Worm (Caenorhabditis elegans) whole organism, early embryonic: ENCODE measurements around the gene ZK930.6.

Source experiments
- B0310.2 ChIP-seq: sonication (generic microtip); optimal IDR thresholded peaks from 2 replicates; lab custom pipeline; 2016; ENCODE audit warnings: mild to moderate bottlenecking, missing genetic modification characterization, missing compliant biosample characterization
- ama-1 ChIP-seq: fragments of 150-350 bp; optimal IDR thresholded peaks from 2 replicates; lab custom pipeline; 2014
- ceh-36 ChIP-seq: sonication (generic microtip); optimal IDR thresholded peaks from 2 replicates; lab custom pipeline; 2016; ENCODE audit warnings: missing genetic modification characterization, inconsistent platforms, missing compliant biosample characterization
- ets-7 ChIP-seq: sonication (generic microtip); optimal IDR thresholded peaks from 2 replicates; lab custom pipeline; 2016; ENCODE audit warnings: missing genotype, missing genetic modification characterization, missing compliant biosample characterization
- flt-1 ChIP-seq: fragments of 200-800 bp; sonication (Bioruptor generic); IDR thresholded peaks from 2 replicates; pipeline ENCODE4 v1.3.6; 2022; ENCODE audit warnings: missing genetic modification characterization, missing compliant biosample characterization
- hmg-4 ChIP-seq: fragments of 200-800 bp; sonication (Bioruptor generic); optimal IDR thresholded peaks from 2 replicates; lab custom pipeline; 2018; ENCODE audit warnings: mild to moderate bottlenecking, missing genetic modification characterization, missing compliant biosample characterization
- pes-1 ChIP-seq: fragments of 200-800 bp; sonication (Bioruptor generic); IDR thresholded peaks from 2 replicates; pipeline ENCODE4 v1.3.6; 2022; ENCODE audit warnings: missing genetic modification reagents, missing genetic modification characterization, missing compliant biosample characterization
- scrt-1 ChIP-seq: fragments of 200-800 bp; sonication (Bioruptor generic); IDR thresholded peaks from 2 replicates; pipeline ENCODE4 v1.3.6; 2022; ENCODE audit warnings: missing genetic modification characterization, missing compliant biosample characterization

DNA sequence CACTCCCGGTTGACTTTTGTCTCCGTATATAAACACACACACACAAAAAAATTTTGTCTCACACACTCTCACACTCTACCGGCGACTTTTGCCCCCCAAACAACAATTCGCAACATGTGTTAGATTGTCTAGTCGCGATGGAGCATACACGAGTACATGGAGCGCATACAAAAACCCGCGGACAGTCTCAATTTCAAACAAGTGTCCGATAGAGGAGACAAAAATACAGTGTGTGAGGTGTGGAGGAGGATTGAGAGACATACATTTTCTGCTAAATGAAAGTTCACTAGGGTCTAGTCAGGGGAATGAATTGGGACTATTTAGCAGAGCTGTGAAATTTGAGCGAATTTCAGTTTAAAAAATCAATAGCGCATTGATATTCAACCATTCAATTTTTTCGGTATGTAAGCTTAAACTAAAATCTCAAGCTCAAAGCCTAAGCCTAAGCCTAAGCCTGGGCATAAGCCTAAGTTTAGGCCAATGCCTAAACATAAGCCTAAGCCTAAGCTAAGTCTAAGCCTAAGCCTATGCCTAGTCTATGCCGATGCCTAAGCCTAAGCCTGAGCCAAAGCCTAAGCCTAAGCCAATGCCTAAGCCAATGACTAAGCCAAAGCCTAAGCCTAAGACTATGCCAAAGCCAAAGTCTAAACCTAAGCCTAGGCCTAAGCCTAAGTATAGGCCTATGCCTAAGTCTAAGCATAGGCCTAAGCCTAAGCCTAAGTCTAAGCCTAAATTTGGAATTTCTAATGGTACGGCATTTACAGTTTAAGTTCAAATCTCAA lies 39.2 kb downstream of the ZK930.6 start:
- peak; percentile 79 for TF ChIP-seq ceh-36 (tag; lab: Kevin White, UChicago)
- TF ChIP-seq ets-7 (tag; lab: Kevin White, UChicago): no peak
- TF ChIP-seq flt-1 (GFP tag; lab: Robert Waterston, UW): no peak
- TF ChIP-seq B0310.2: no peak
- no peak for TF ChIP-seq pes-1 (GFP tag; lab: Robert Waterston, UW)
- no peak for TF ChIP-seq ama-1 (lab: Kevin White, UChicago)
- TF ChIP-seq scrt-1 (GFP tag; lab: Robert Waterston, UW): no peak
- TF ChIP-seq hmg-4 (GFP tag; lab: Kevin White, UChicago): no peak
